Fruit fly (Drosophila melanogaster) S2 (cell line): ENCODE data around the gene CG17764.

Experiments used
- CG8478 ChIP-seq: fragments of >200 bp; optimal IDR thresholded peaks from 2 replicates; lab custom pipeline; 2018
- CTCF ChIP-seq, 2 experiments: fragments of >200 bp; optimal IDR thresholded peaks; 2 replicates each; lab custom pipeline; 2018

The CG17764 gene

dm6 chrX:5307317-5307716 is at the start of gene CG17764:
Gene CG17764 (minus strand): TSS chrX:5307417.
- no peak for TF ChIP-seq CTCF (optimal IDR thresholded peaks at IDR 0.05; lab: Kevin White, UChicago)
- TF ChIP-seq CG8478, result no peak

- TF ChIP-seq CG8478 (no peak), CTCF (optimal IDR thresholded peaks at IDR 0.05; lab: Kevin White, UChicago) (no peak)
Measured at dm6 chrX:5349899-5350575, 42.8 kb upstream of the CG17764 start.

dm6 chrX:5339970-5340369 is 32.8 kb upstream of the CG17764 start, which contains the start of gene SK:
Gene SK (plus strand): TSS chrX:5340236.
- no peak for TF ChIP-seq CTCF (optimal IDR thresholded peaks at IDR 0.05; lab: Kevin White, UChicago)
- TF ChIP-seq CG8478, result no peak

- TF ChIP-seq CTCF (optimal IDR thresholded peaks at IDR 0.05; lab: Kevin White, UChicago) (no peak), CG8478 (no peak)
Measured at dm6 chrX:5338435-5338834, 31.2 kb upstream of the CG17764 start.

- TF ChIP-seq CG8478 (no peak), CTCF (optimal IDR thresholded peaks at IDR 0.05; lab: Kevin White, UChicago) (no peak)
Measured at dm6 chrX:5337316-5337715, 30.1 kb upstream of the CG17764 start.

dm6 chrX:5336722-5337121 is 29.5 kb upstream of the CG17764 start:
- TF ChIP-seq CG8478 (no peak), CTCF (optimal IDR thresholded peaks at IDR 0.05; lab: Kevin White, UChicago) (no peak)

dm6 chrX:5332259-5332862 is 25.1 kb upstream of the CG17764 start, which contains the start of gene CanB:
Gene CanB (plus strand): TSS chrX:5332499.
- TF ChIP-seq CG8478, result no peak
- TF ChIP-seq CTCF (optimal IDR thresholded peaks at IDR 0.05; lab: Kevin White, UChicago), result peak in 1 of 2 experiments; percentile 4

dm6 chrX:5329266-5329898 is 22.2 kb upstream of the CG17764 start, which contains the start of the genes CG3309 and XRCC1:
Gene CG3309 (minus strand): TSS chrX:5329347.
Gene XRCC1 (plus strand): TSS chrX:5329876.
- TF ChIP-seq CG8478 (no peak), CTCF (optimal IDR thresholded peaks at IDR 0.05; lab: Kevin White, UChicago) (no peak)

- TF ChIP-seq CTCF (optimal IDR thresholded peaks at IDR 0.05; lab: Kevin White, UChicago) (no peak), CG8478 (no peak)
Measured at dm6 chrX:5323636-5324035, 16.4 kb upstream of the CG17764 start, which contains the start of gene Mcm3. Gene Mcm3 (plus strand): TSS chrX:5323855.

dm6 chrX:5322459-5322883 is 15.3 kb upstream of the CG17764 start, which contains the start of gene Rnp4F:
Gene Rnp4F (minus strand): TSS chrX:5322696.
- TF ChIP-seq CG8478 (no peak), CTCF (optimal IDR thresholded peaks at IDR 0.05; lab: Kevin White, UChicago) (peak in 1 of 2 experiments; percentile 8)

- TF ChIP-seq CTCF (optimal IDR thresholded peaks at IDR 0.05; lab: Kevin White, UChicago), result no peak
- TF ChIP-seq CG8478, result no peak
Measured at dm6 chrX:5317170-5317569, 10.0 kb upstream of the CG17764 start, which contains the start of the genes CG15930 and Sas10. Gene CG15930 (minus strand): TSS chrX:5317295. Gene Sas10 (plus strand): TSS chrX:5317409.

- TF ChIP-seq CTCF (optimal IDR thresholded peaks at IDR 0.05; lab: Kevin White, UChicago) (no peak), CG8478 (no peak)
Measured at dm6 chrX:5312958-5313357, 5.7 kb upstream of the CG17764 start, which contains the start of gene CG4198. Gene CG4198 (plus strand): TSS chrX:5313258.

dm6 chrX:5311838-5312339 is 4.7 kb upstream of the CG17764 start, which contains the start of the genes TrxT and dhd:
Gene TrxT (minus strand): TSS chrX:5311888.
Gene dhd (plus strand): TSS chrX:5312171.
- TF ChIP-seq CG8478 (no peak), CTCF (optimal IDR thresholded peaks at IDR 0.05; lab: Kevin White, UChicago) (no peak)

- no peak for TF ChIP-seq CG8478
- no peak for TF ChIP-seq CTCF (optimal IDR thresholded peaks at IDR 0.05; lab: Kevin White, UChicago)
Measured at dm6 chrX:5308963-5309362, 1.7 kb upstream of the CG17764 start, which contains the start of the genes Cdk7 and snf. Gene Cdk7 (minus strand): TSS chrX:5308983. Gene snf (plus strand): TSS chrX:5309242.

dm6 chrX:5305591-5305990 is 1.6 kb downstream of the CG17764 start, which contains the start of gene CG3323:
Gene CG3323 (minus strand): TSS chrX:5305691.
- TF ChIP-seq CG8478, result no peak
- TF ChIP-seq CTCF (optimal IDR thresholded peaks at IDR 0.05; lab: Kevin White, UChicago), result no peak
